Fruit fly (Drosophila melanogaster) whole organism, prepupa: Measurements from ENCODE around the gene ScsbetaA.

Experiments used
- CG10631 ChIP-seq: fragments of 200-800 bp; sonication (Bioruptor generic); optimal IDR thresholded peaks from 2 replicates; lab custom pipeline; 2016; ENCODE audit warnings: missing biosample characterization, missing genetic modification characterization
- CG10669 ChIP-seq: fragments of 200-800 bp; sonication (Bioruptor generic); optimal IDR thresholded peaks from 3 replicates; lab custom pipeline; 2018; ENCODE audit warnings: missing biosample characterization, mild to moderate bottlenecking, missing genetic modification characterization, moderate library complexity
- CG11294 ChIP-seq: fragments of 200-800 bp; sonication (Bioruptor generic); IDR thresholded peaks from 2 replicates; pipeline ENCODE4 v1.3.6; 2022; ENCODE audit warnings: missing biosample characterization, missing genetic modification characterization
- CG11762 ChIP-seq: fragments of 200-800 bp; sonication (Bioruptor generic); optimal IDR thresholded peaks from 3 replicates; lab custom pipeline; 2016; ENCODE audit warnings: missing biosample characterization, missing genetic modification characterization; ENCODE audit not compliant: insufficient read depth
- CG15336 ChIP-seq: fragments of 200-800 bp; sonication (Bioruptor generic); IDR thresholded peaks from 2 replicates; pipeline ENCODE4 v1.3.6; 2022; ENCODE audit warnings: missing biosample characterization, missing genetic modification characterization
- CG1621 ChIP-seq: fragments of 200-800 bp; sonication (Bioruptor generic); optimal IDR thresholded peaks from 3 replicates; lab custom pipeline; 2018; ENCODE audit warnings: missing biosample characterization, mild to moderate bottlenecking, missing genetic modification characterization
- CG16779 ChIP-seq: fragments of 200-800 bp; sonication (Bioruptor generic); optimal IDR thresholded peaks from 3 replicates; lab custom pipeline; 2017; ENCODE audit warnings: missing biosample characterization, mild to moderate bottlenecking, missing genetic modification characterization
- CG3032 ChIP-seq: fragments of 200-800 bp; optimal IDR thresholded peaks from 2 replicates; lab custom pipeline; 2019; ENCODE audit warnings: missing biosample characterization, mild to moderate bottlenecking, missing genetic modification characterization, moderate library complexity
- CG31627 ChIP-seq: fragments of 200-800 bp; sonication (Bioruptor generic); optimal IDR thresholded peaks from 3 replicates; lab custom pipeline; 2016; ENCODE audit warnings: missing biosample characterization, missing genetic modification characterization
- CG32006 ChIP-seq: fragments of 200-800 bp; sonication (Bioruptor generic); optimal IDR thresholded peaks from 3 replicates; lab custom pipeline; 2017; ENCODE audit warnings: missing biosample characterization, mild to moderate bottlenecking, missing genetic modification characterization
- CG34406 ChIP-seq: fragments of 200-800 bp; sonication (Bioruptor generic); optimal IDR thresholded peaks from 3 replicates; lab custom pipeline; 2016; ENCODE audit warnings: missing biosample characterization, missing genetic modification characterization
- CG3919 ChIP-seq: fragments of 200-800 bp; sonication (Bioruptor generic); optimal IDR thresholded peaks from 3 replicates; lab custom pipeline; 2016; ENCODE audit warnings: missing biosample characterization, missing genetic modification characterization
- CG4318 ChIP-seq: fragments of 200-800 bp; sonication (Bioruptor generic); optimal IDR thresholded peaks from 3 replicates; lab custom pipeline; 2017; ENCODE audit warnings: missing biosample characterization, mild to moderate bottlenecking, missing genetic modification characterization
- CG6163 ChIP-seq: fragments of 200-800 bp; sonication (Bioruptor generic); IDR thresholded peaks from 3 replicates; pipeline ENCODE4 v1.3.6; 2022; ENCODE audit warnings: missing biosample characterization, missing genetic modification characterization
- CG6792 ChIP-seq: fragments of 200-800 bp; sonication (Bioruptor generic); optimal IDR thresholded peaks from 3 replicates; lab custom pipeline; 2016; ENCODE audit warnings: missing biosample characterization, missing genetic modification characterization
- CG6808 ChIP-seq: fragments of 200-800 bp; sonication (Bioruptor generic); optimal IDR thresholded peaks from 3 replicates; lab custom pipeline; 2017; ENCODE audit warnings: missing biosample characterization, missing genetic modification characterization, mild to moderate bottlenecking, moderate library complexity, missing genetic modification reagents
- CG6854 ChIP-seq: fragments of 200-800 bp; sonication (Bioruptor generic); optimal IDR thresholded peaks from 2 replicates; lab custom pipeline; 2017; ENCODE audit warnings: missing biosample characterization, mild to moderate bottlenecking, missing genetic modification characterization
- CG7368 ChIP-seq: fragments of 200-800 bp; sonication (Bioruptor generic); optimal IDR thresholded peaks from 3 replicates; lab custom pipeline; 2016; ENCODE audit warnings: missing biosample characterization, missing genetic modification characterization
- CG8119 ChIP-seq: fragments of 200-800 bp; sonication (Bioruptor generic); IDR thresholded peaks from 3 replicates; pipeline ENCODE4 v1.3.6; 2022; ENCODE audit warnings: missing biosample characterization, missing genetic modification characterization
- CG8319 ChIP-seq: fragments of 200-800 bp; sonication (Bioruptor generic); optimal IDR thresholded peaks from 3 replicates; lab custom pipeline; 2016; ENCODE audit warnings: missing biosample characterization, missing genetic modification characterization
- CG8632 ChIP-seq: fragments of 200-800 bp; sonication (Bioruptor generic); optimal IDR thresholded peaks from 3 replicates; lab custom pipeline; 2016; ENCODE audit warnings: missing biosample characterization, missing genetic modification characterization
- CG9139 ChIP-seq: fragments of 200-800 bp; sonication (Bioruptor generic); optimal IDR thresholded peaks from 3 replicates; lab custom pipeline; 2017; ENCODE audit warnings: missing biosample characterization, mild to moderate bottlenecking, missing genetic modification characterization
- Eip75B ChIP-seq: fragments of 200-800 bp; sonication (Bioruptor generic); optimal IDR thresholded peaks from 3 replicates; lab custom pipeline; 2016; ENCODE audit warnings: missing biosample characterization, missing genetic modification characterization
- Eip78C ChIP-seq: fragments of 200-800 bp; sonication (Bioruptor generic); peaks from one replicate; lab custom pipeline; 2016; ENCODE audit warnings: missing biosample characterization, missing genetic modification characterization
- Eip93F ChIP-seq: fragments of 200-800 bp; sonication (Bioruptor generic); optimal IDR thresholded peaks from 2 replicates; lab custom pipeline; 2016; ENCODE audit warnings: missing biosample characterization, mild to moderate bottlenecking, missing genetic modification characterization
- Ets21C ChIP-seq: fragments of 200-800 bp; sonication (Bioruptor generic); optimal IDR thresholded peaks from 3 replicates; lab custom pipeline; 2016; ENCODE audit warnings: missing biosample characterization, missing genetic modification characterization
- Ets96B ChIP-seq: fragments of 200-800 bp; optimal IDR thresholded peaks from 2 replicates; lab custom pipeline; 2019; ENCODE audit warnings: missing biosample characterization, mild to moderate bottlenecking, missing genetic modification characterization, moderate library complexity
- Gug ChIP-seq: fragments of 200-800 bp; sonication (Bioruptor generic); IDR thresholded peaks from 2 replicates; pipeline ENCODE4 v1.3.6; 2022; ENCODE audit warnings: missing biosample characterization, missing genetic modification characterization
- Hr38 ChIP-seq: sonication (Bioruptor generic); optimal IDR thresholded peaks from 2 replicates; lab custom pipeline; 2016; ENCODE audit warnings: missing biosample characterization, missing genetic modification characterization
- Hr39 ChIP-seq: fragments of 200-800 bp; sonication (Bioruptor generic); optimal IDR thresholded peaks from 2 replicates; lab custom pipeline; 2016; ENCODE audit warnings: missing biosample characterization, missing genetic modification characterization
- Hr4 ChIP-seq: fragments of 200-800 bp; sonication (Bioruptor generic); optimal IDR thresholded peaks from 3 replicates; lab custom pipeline; 2016; ENCODE audit warnings: missing biosample characterization, missing genetic modification characterization
- Met ChIP-seq: fragments of 200-800 bp; sonication (Bioruptor generic); optimal IDR thresholded peaks from 3 replicates; lab custom pipeline; 2016; ENCODE audit warnings: missing biosample characterization, missing genetic modification characterization
- OdsH ChIP-seq: fragments of 200-800 bp; sonication (Bioruptor generic); optimal IDR thresholded peaks from 3 replicates; lab custom pipeline; 2016; ENCODE audit warnings: missing biosample characterization, missing genetic modification characterization
- Smox ChIP-seq: fragments of 200-800 bp; sonication (Bioruptor generic); optimal IDR thresholded peaks from 3 replicates; lab custom pipeline; 2016; ENCODE audit warnings: missing biosample characterization, missing genetic modification characterization
- Sox102F ChIP-seq: fragments of 200-800 bp; sonication (Bioruptor generic); optimal IDR thresholded peaks from 2 replicates; lab custom pipeline; 2016; ENCODE audit warnings: missing biosample characterization, mild to moderate bottlenecking, missing genetic modification characterization
- Sox14 ChIP-seq: fragments of 200-800 bp; sonication (Bioruptor generic); optimal IDR thresholded peaks from 3 replicates; lab custom pipeline; 2016; ENCODE audit warnings: missing biosample characterization, missing genetic modification characterization
- Sox15 ChIP-seq: fragments of 200-800 bp; sonication (Bioruptor generic); optimal IDR thresholded peaks from 3 replicates; lab custom pipeline; 2016; ENCODE audit warnings: missing biosample characterization, missing genetic modification characterization
- cyc ChIP-seq: fragments of 200-800 bp; sonication (Bioruptor generic); optimal IDR thresholded peaks from 3 replicates; lab custom pipeline; 2016; ENCODE audit warnings: missing biosample characterization, missing genetic modification characterization
- dac ChIP-seq: fragments of 200-800 bp; sonication (Bioruptor generic); optimal IDR thresholded peaks from 2 replicates; lab custom pipeline; 2017; ENCODE audit warnings: missing biosample characterization, mild to moderate bottlenecking, missing genetic modification characterization
- dsx ChIP-seq: fragments of 200-800 bp; optimal IDR thresholded peaks from 3 replicates; lab custom pipeline; 2019; ENCODE audit warnings: missing biosample characterization, mild to moderate bottlenecking, missing genetic modification characterization, moderate library complexity; ENCODE audit not compliant: poor library complexity, severe bottlenecking
- eg ChIP-seq: fragments of 200-800 bp; sonication (Bioruptor generic); IDR thresholded peaks from 3 replicates; pipeline ENCODE4 v1.3.6; 2022; ENCODE audit warnings: missing biosample characterization, missing genetic modification characterization
- esn ChIP-seq: fragments of 200-800 bp; sonication (Bioruptor generic); optimal IDR thresholded peaks from 2 replicates; lab custom pipeline; 2016; ENCODE audit warnings: missing biosample characterization, mild to moderate bottlenecking, missing genetic modification characterization, moderate library complexity
- fkh ChIP-seq: fragments of 200-800 bp; sonication (Bioruptor generic); optimal IDR thresholded peaks from 3 replicates; lab custom pipeline; 2017; ENCODE audit warnings: missing biosample characterization, mild to moderate bottlenecking, missing genetic modification characterization, moderate library complexity
- lz ChIP-seq: fragments of 200-800 bp; sonication (Bioruptor generic); optimal IDR thresholded peaks from 3 replicates; lab custom pipeline; 2016; ENCODE audit warnings: missing biosample characterization, missing genetic modification characterization
- net ChIP-seq: fragments of 200-800 bp; sonication (Bioruptor generic); optimal IDR thresholded peaks from 3 replicates; lab custom pipeline; 2016; ENCODE audit warnings: missing biosample characterization, missing genetic modification characterization
- pdm3 ChIP-seq: fragments of 200-800 bp; sonication (Bioruptor generic); optimal IDR thresholded peaks from 3 replicates; lab custom pipeline; 2016; ENCODE audit warnings: missing biosample characterization, missing genetic modification characterization
- salr ChIP-seq, 2 experiments: fragments of 200-800 bp; sonication (Bioruptor generic); optimal IDR thresholded peaks; 3 replicates each; lab custom pipeline; 2016 to 2018; ENCODE audit warnings: missing biosample characterization in 2 of 2, missing genetic modification characterization in 2 of 2, mild to moderate bottlenecking in 1 of 2
- spab ChIP-seq: fragments of 200-800 bp; sonication (Bioruptor generic); optimal IDR thresholded peaks from 2 replicates; lab custom pipeline; 2017; ENCODE audit warnings: missing biosample characterization, mild to moderate bottlenecking, missing genetic modification characterization, missing genetic modification reagents
- ss ChIP-seq, 2 experiments: fragments of 200-800 bp; sonication (Bioruptor generic); optimal IDR thresholded peaks; 2 replicates in 1 of 2; 3 replicates in 1 of 2; lab custom pipeline; 2017 to 2018; ENCODE audit warnings: mild to moderate bottlenecking in 2 of 2, missing biosample characterization in 2 of 2, missing genetic modification characterization in 2 of 2, moderate library complexity in 1 of 2
- svp ChIP-seq: fragments of 200-800 bp; sonication (Bioruptor generic); peaks from one replicate; lab custom pipeline; 2016; ENCODE audit warnings: missing biosample characterization, missing genetic modification characterization
- vri ChIP-seq: fragments of 200-800 bp; sonication (Bioruptor generic); optimal IDR thresholded peaks from 3 replicates; lab custom pipeline; 2016; ENCODE audit warnings: missing biosample characterization, mild to moderate bottlenecking, missing genetic modification characterization

ScsbetaA gene

DNA sequence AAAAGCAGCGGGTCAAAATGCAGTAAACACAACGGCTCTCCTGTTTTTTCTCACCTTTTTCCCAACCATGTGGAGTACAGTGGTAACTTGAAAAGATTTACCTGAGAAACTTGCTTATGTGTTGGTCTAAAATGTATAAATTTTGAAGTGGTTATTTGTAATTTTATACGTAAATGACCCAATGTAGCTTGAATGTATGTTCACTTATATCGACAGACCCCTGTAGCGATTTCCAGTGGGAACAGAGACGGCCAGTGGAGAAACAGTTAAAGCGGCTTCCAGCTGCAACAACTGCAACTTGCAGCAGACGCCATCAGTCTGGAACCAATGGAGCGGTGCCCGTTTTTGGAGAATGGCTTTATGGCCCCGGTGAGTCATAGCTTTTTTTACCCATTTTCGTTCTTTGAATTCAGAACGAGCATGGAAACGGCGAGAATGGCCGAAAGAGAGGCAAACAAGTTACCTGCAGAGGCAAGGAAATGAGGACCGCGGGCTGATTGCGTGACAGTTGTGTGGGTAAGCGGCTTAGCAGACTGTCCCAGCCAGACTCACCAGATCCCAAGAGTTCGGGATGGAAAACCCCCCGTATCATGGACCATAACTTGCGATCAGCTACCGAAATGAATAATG lies 12.5 kb upstream of the ScsbetaA start:
- TF ChIP-seq esn (GFP tag; lab: Kevin White, UChicago): peak; percentile 95
- peak; percentile 88 for TF ChIP-seq dsx (GFP tag; lab: Kevin White, UChicago)
- peak; percentile 93 for TF ChIP-seq Gug (GFP tag; lab: Robert Waterston, UW)
- TF ChIP-seq fkh (GFP tag; lab: Kevin White, UChicago): no peak
- TF ChIP-seq CG32006 (GFP tag; lab: Kevin White, UChicago): peak; percentile 80
- peak; percentile 92 for TF ChIP-seq CG31627 (GFP tag; lab: Kevin White, UChicago)
- TF ChIP-seq CG6854: peak; percentile 96
- peak; percentile 90 for TF ChIP-seq vri (GFP tag; lab: Kevin White, UChicago)
- peak; percentile 76 to 81 for TF ChIP-seq salr (GFP tag; optimal IDR thresholded peaks at IDR 0.05; lab: Kevin White, UChicago)
- peak; percentile 97 for TF ChIP-seq Eip78C
- TF ChIP-seq CG1621: peak; percentile 92
- peak; percentile 91 for TF ChIP-seq CG6792 (GFP tag; lab: Kevin White, UChicago)
- TF ChIP-seq dac (GFP tag; lab: Kevin White, UChicago): peak; percentile 50
- TF ChIP-seq spab (GFP tag; lab: Kevin White, UChicago): peak; percentile 96
- peak; percentile 83 for TF ChIP-seq CG15336 (GFP tag; lab: Robert Waterston, UW)
- TF ChIP-seq CG34406 (GFP tag; lab: Kevin White, UChicago): peak; percentile 85
- peak; percentile 93 for TF ChIP-seq Eip75B (GFP tag; lab: Kevin White, UChicago)
- peak; percentile 94 for TF ChIP-seq CG6163 (GFP tag; lab: Robert Waterston, UW)
- peak; percentile 79 for TF ChIP-seq CG11762 (GFP tag; lab: Kevin White, UChicago)
- TF ChIP-seq Sox102F: peak; percentile 96
- TF ChIP-seq CG16779 (tag; lab: Kevin White, UChicago): peak; percentile 75
- peak; percentile 80 for TF ChIP-seq Hr4 (GFP tag; lab: Kevin White, UChicago)
- peak; percentile 90 for TF ChIP-seq OdsH (GFP tag; lab: Kevin White, UChicago)
- TF ChIP-seq eg (GFP tag; lab: Robert Waterston, UW): peak; percentile 87
- TF ChIP-seq CG8319 (GFP tag; lab: Kevin White, UChicago): peak; percentile 78
- peak; percentile 79 for TF ChIP-seq Eip93F (GFP tag; lab: Kevin White, UChicago)
- peak; percentile 93 for TF ChIP-seq CG7368 (GFP tag; lab: Kevin White, UChicago)
- TF ChIP-seq CG10631: peak; percentile 86
- TF ChIP-seq Hr39 (GFP tag; lab: Kevin White, UChicago): peak; percentile 95
- TF ChIP-seq Sox14 (GFP tag; lab: Kevin White, UChicago): peak; percentile 92
- TF ChIP-seq Hr38: no peak
- TF ChIP-seq CG10669 (GFP tag; lab: Kevin White, UChicago): peak; percentile 98
- TF ChIP-seq Ets96B (tag; lab: Kevin White, UChicago): peak; percentile 94
- TF ChIP-seq CG8632 (GFP tag; lab: Kevin White, UChicago): peak; percentile 82
- peak; percentile 52; the same call in 1 of the 2 replicates for TF ChIP-seq CG11294 (GFP tag; lab: Robert Waterston, UW)
- peak; percentile 87 for TF ChIP-seq net (GFP tag; lab: Kevin White, UChicago)
- peak; percentile 86 for TF ChIP-seq CG6808 (GFP tag; lab: Kevin White, UChicago)
- peak; percentile 89 for TF ChIP-seq pdm3
- TF ChIP-seq CG4318: peak; percentile 70
- peak; percentile 94 for TF ChIP-seq CG3919 (GFP tag; lab: Kevin White, UChicago)
- peak; percentile 92 for TF ChIP-seq Ets21C
- peak; percentile 93 for TF ChIP-seq Smox (GFP tag; lab: Kevin White, UChicago)
- TF ChIP-seq lz (GFP tag; lab: Kevin White, UChicago): peak; percentile 93
- TF ChIP-seq CG8119 (GFP tag; lab: Robert Waterston, UW): peak; percentile 82
- TF ChIP-seq Met (GFP tag; lab: Kevin White, UChicago): peak; percentile 95
- peak; percentile 97 for TF ChIP-seq cyc (GFP tag; lab: Kevin White, UChicago)
- peak; percentile 94 for TF ChIP-seq CG9139 (GFP tag; lab: Kevin White, UChicago)
- peak; percentile 78 for TF ChIP-seq Sox15 (GFP tag; lab: Kevin White, UChicago)
- peak; percentile 79 to 92 for TF ChIP-seq ss (GFP tag; optimal IDR thresholded peaks at IDR 0.05; lab: Kevin White, UChicago)
- TF ChIP-seq CG3032 (tag; lab: Kevin White, UChicago): peak; percentile 94
- TF ChIP-seq svp (GFP tag; lab: Kevin White, UChicago): peak; percentile 95
